Worm (Caenorhabditis elegans) whole organism, L1 larva: ENCODE results near the gene srlf-17.

Experiments
- ceh-88 ChIP-seq: fragments of 200-800 bp; sonication (Bioruptor generic); IDR thresholded peaks from 2 replicates; pipeline ENCODE4 v1.3.6; 2022; ENCODE audit warnings: missing genetic modification characterization, missing compliant biosample characterization
- efl-1 ChIP-seq, 4 experiments: fragments of 150-350 bp; optimal IDR thresholded peaks in 3 of 4; peaks in 1 of 4; 1 replicate in 1 of 4; 2 replicates in 3 of 4; lab custom pipeline; 2014; ENCODE audit warnings: missing biosample characterization in 2 of 4, missing genetic modification characterization in 2 of 4, missing genetic modification reagents in 2 of 4
- mep-1 ChIP-seq: fragments of 150-350 bp; optimal IDR thresholded peaks from 2 replicates; lab custom pipeline; 2014; ENCODE audit warnings: missing biosample characterization, missing genetic modification characterization
- nhr-20 ChIP-seq: sonication (generic microtip); optimal IDR thresholded peaks from 2 replicates; lab custom pipeline; 2016; ENCODE audit warnings: mild to moderate bottlenecking, missing genetic modification characterization, missing compliant biosample characterization
- nhr-237 ChIP-seq: fragments of 150-350 bp; optimal IDR thresholded peaks from 2 replicates; lab custom pipeline; 2014; ENCODE audit warnings: missing biosample characterization, missing genetic modification characterization
- nhr-28 ChIP-seq: fragments of 150-350 bp; optimal IDR thresholded peaks from 2 replicates; lab custom pipeline; 2014; ENCODE audit warnings: missing biosample characterization, missing genetic modification characterization
- rnt-1 ChIP-seq: sonication (generic microtip); optimal IDR thresholded peaks from 2 replicates; lab custom pipeline; 2016; ENCODE audit warnings: mild to moderate bottlenecking, missing genetic modification characterization, moderate library complexity, missing compliant biosample characterization
- snu-23 ChIP-seq: sonication (generic microtip); optimal IDR thresholded peaks from 2 replicates; lab custom pipeline; 2016; ENCODE audit warnings: missing genetic modification characterization, missing compliant biosample characterization

DNA sequence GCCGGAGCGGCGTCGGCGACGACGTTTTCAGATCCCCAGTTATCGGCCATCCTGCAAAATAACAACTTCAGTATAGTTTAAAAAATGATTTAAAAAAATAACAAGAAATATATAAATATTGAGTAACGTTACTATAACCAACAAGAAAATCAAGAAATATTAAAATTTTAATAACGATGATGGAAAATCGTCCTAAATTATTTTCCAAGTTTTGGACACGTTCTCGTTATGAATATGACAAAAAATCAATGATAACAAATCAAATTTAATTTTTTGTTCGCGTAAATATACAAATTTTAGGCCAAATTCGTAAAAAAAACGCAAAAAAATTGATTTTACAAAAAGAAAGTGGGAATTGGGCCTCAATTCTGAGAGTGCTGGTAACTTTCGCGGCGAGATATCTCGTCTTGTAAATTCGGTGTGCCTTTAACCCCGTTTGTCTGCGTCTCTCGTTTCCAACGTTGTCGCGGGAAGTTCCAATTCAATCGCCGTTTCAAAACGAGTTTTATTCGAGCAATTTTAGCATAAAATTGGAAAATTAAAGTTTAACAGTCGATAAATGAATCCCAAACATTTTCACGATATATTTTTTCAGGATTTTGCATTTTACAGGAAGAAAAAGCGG lies 8.6 kb upstream of the srlf-17 start, which contains the start of gene rps-5:
- TF ChIP-seq snu-23 (peak; percentile 80), nhr-237 (tag; lab: Kevin White, UChicago) (no peak), efl-1 (optimal IDR thresholded peaks at IDR 0.05; lab: Kevin White, UChicago) (peak; percentile 79 to 89), efl-1 (GFP tag; optimal IDR thresholded peaks at IDR 0.05 in 1 of 2; lab: Kevin White, UChicago) (peak; percentile 84 to 99), ceh-88 (no peak), nhr-28 (tag; lab: Kevin White, UChicago) (no peak), mep-1 (peak; percentile 64), rnt-1 (peak; percentile 63), nhr-20 (tag; lab: Kevin White, UChicago) (peak; percentile 59)
